Fruit fly (Drosophila melanogaster) whole organism, embryonic: ENCODE measurements around the gene CG18744.

Experiments used
- Ada2b ChIP-seq: fragments of 200-800 bp; sonication (Bioruptor generic); IDR thresholded peaks from 2 replicates; pipeline ENCODE4 v1.3.6; 2022; ENCODE audit warnings: missing biosample characterization, missing genetic modification characterization
- BEAF-32 ChIP-seq: fragments of 200-800 bp; sonication (Bioruptor generic); optimal IDR thresholded peaks from 3 replicates; lab custom pipeline; 2017; ENCODE audit warnings: missing biosample characterization, missing genetic modification characterization, mild to moderate bottlenecking, moderate library complexity, missing genetic modification reagents
- CG11695 ChIP-seq: fragments of 200-800 bp; sonication (Bioruptor generic); IDR thresholded peaks from 3 replicates; pipeline ENCODE4 v1.3.6; 2022; ENCODE audit warnings: missing biosample characterization, missing genetic modification characterization
- CG12769 ChIP-seq: fragments of 200-800 bp; sonication (Bioruptor generic); optimal IDR thresholded peaks from 2 replicates; lab custom pipeline; 2019; ENCODE audit warnings: missing biosample characterization, mild to moderate bottlenecking, missing genetic modification characterization, moderate library complexity
- CG2129 ChIP-seq: fragments of 200-800 bp; sonication (Bioruptor generic); IDR thresholded peaks from 2 replicates; pipeline ENCODE4 v1.3.6; 2022; ENCODE audit warnings: missing biosample characterization, missing genetic modification characterization; ENCODE audit not compliant: partially characterized antibody
- CG2199 ChIP-seq: fragments of 200-800 bp; sonication (Bioruptor generic); IDR thresholded peaks from 3 replicates; pipeline ENCODE4 v1.3.6; 2022; ENCODE audit warnings: missing biosample characterization, missing genetic modification characterization
- CG34376 ChIP-seq: fragments of 200-800 bp; sonication (Bioruptor generic); optimal IDR thresholded peaks from 2 replicates; lab custom pipeline; 2018; ENCODE audit warnings: missing biosample characterization, mild to moderate bottlenecking, missing genetic modification characterization
- CG3847 ChIP-seq: fragments of 200-800 bp; sonication (Bioruptor generic); IDR thresholded peaks from 2 replicates; pipeline ENCODE4 v1.3.6; 2022; ENCODE audit warnings: missing biosample characterization, missing genetic modification characterization
- CG4854 ChIP-seq: fragments of 200-800 bp; sonication (Bioruptor generic); optimal IDR thresholded peaks from 2 replicates; lab custom pipeline; 2016; ENCODE audit warnings: missing biosample characterization, missing genetic modification characterization, inconsistent platforms
- CG5180 ChIP-seq: fragments of 200-800 bp; sonication (Bioruptor generic); optimal IDR thresholded peaks from 3 replicates; lab custom pipeline; 2017; ENCODE audit warnings: missing biosample characterization, missing genetic modification characterization, mild to moderate bottlenecking, moderate library complexity, missing genetic modification reagents
- CrebB ChIP-seq: fragments of 200-800 bp; sonication (Bioruptor generic); optimal IDR thresholded peaks from 3 replicates; lab custom pipeline; 2018; ENCODE audit warnings: missing biosample characterization, mild to moderate bottlenecking, missing genetic modification characterization
- Eip74EF ChIP-seq, 2 experiments: fragments of 200-800 bp in 1 of 2; fragments of >200 bp in 1 of 2; sonication (Bioruptor generic) in 1 of 2; optimal IDR thresholded peaks; 2 replicates each; lab custom pipeline; 2017 to 2019; ENCODE audit warnings: missing biosample characterization in 2 of 2, missing genetic modification characterization in 2 of 2, mild to moderate bottlenecking in 1 of 2, moderate library complexity in 1 of 2
- H15 ChIP-seq: fragments of 200-800 bp; sonication (Bioruptor generic); IDR thresholded peaks from 3 replicates; pipeline ENCODE4 v1.3.6; 2022; ENCODE audit warnings: missing biosample characterization, missing genetic modification characterization
- Hey ChIP-seq: fragments of 200-800 bp; sonication (Bioruptor generic); optimal IDR thresholded peaks from 3 replicates; lab custom pipeline; 2018; ENCODE audit warnings: missing biosample characterization, mild to moderate bottlenecking, missing genetic modification characterization
- Jarid2 ChIP-seq: fragments of 200-800 bp; sonication (Bioruptor generic); optimal IDR thresholded peaks from 3 replicates; lab custom pipeline; 2017; ENCODE audit warnings: mild to moderate bottlenecking, missing biosample characterization, missing genetic modification reagents, missing genetic modification characterization
- Med ChIP-seq: fragments of 200-800 bp; sonication (Bioruptor generic); peaks from one replicate; lab custom pipeline; 2016; ENCODE audit warnings: missing biosample characterization, missing genetic modification characterization, mild to moderate bottlenecking, inconsistent platforms, moderate library complexity
- Pdp1 ChIP-seq, 2 experiments: fragments of 200-800 bp; sonication (Bioruptor generic); optimal IDR thresholded peaks; 3 replicates each; lab custom pipeline; 2016; ENCODE audit warnings: missing biosample characterization in 2 of 2, missing genetic modification characterization in 2 of 2, mild to moderate bottlenecking in 1 of 2, moderate library complexity in 1 of 2
- Rx ChIP-seq: fragments of 200-800 bp; sonication (Bioruptor generic); IDR thresholded peaks from 2 replicates; pipeline ENCODE4 v1.3.6; 2022; ENCODE audit warnings: missing biosample characterization, missing genetic modification characterization
- Taf1 ChIP-seq: fragments of 200-800 bp; sonication (Bioruptor generic); IDR thresholded peaks from 2 replicates; pipeline ENCODE4 v1.3.6; 2022; ENCODE audit warnings: missing biosample characterization, missing genetic modification characterization
- Usf ChIP-seq: fragments of 200-800 bp; sonication (Bioruptor generic); optimal IDR thresholded peaks from 2 replicates; lab custom pipeline; 2017; ENCODE audit warnings: missing genotype, missing biosample characterization, missing genetic modification characterization
- bbx ChIP-seq: fragments of 200-800 bp; sonication (Bioruptor generic); IDR thresholded peaks from 2 replicates; pipeline ENCODE4 v1.3.6; 2022; ENCODE audit warnings: missing biosample characterization, missing genetic modification characterization; ENCODE audit not compliant: partially characterized antibody
- croc ChIP-seq: fragments of 200-800 bp; sonication (Bioruptor generic); conservative IDR thresholded peaks from 3 replicates; pipeline ENCODE4 v1.3.6; 2022; ENCODE audit warnings: missing biosample characterization, missing genetic modification characterization
- crp ChIP-seq, 2 experiments: fragments of 200-800 bp; sonication (Bioruptor generic); optimal IDR thresholded peaks; 2 replicates in 1 of 2; 3 replicates in 1 of 2; lab custom pipeline; 2017; ENCODE audit warnings: missing biosample characterization in 2 of 2, missing genetic modification characterization in 2 of 2, mild to moderate bottlenecking in 1 of 2, moderate library complexity in 1 of 2
- eve ChIP-seq, 2 experiments: fragments of >200 bp; optimal IDR thresholded peaks; 2 replicates each; lab custom pipeline; 2017; ENCODE audit warnings: missing biosample characterization in 2 of 2, missing genetic modification characterization in 2 of 2
- exex ChIP-seq: fragments of 200-800 bp; sonication (Bioruptor generic); optimal IDR thresholded peaks from 4 replicates; lab custom pipeline; 2018; ENCODE audit warnings: missing biosample characterization, mild to moderate bottlenecking, missing genetic modification characterization, moderate library complexity
- grn ChIP-seq: fragments of 200-800 bp; sonication (Bioruptor generic); optimal IDR thresholded peaks from 3 replicates; lab custom pipeline; 2017; ENCODE audit warnings: missing biosample characterization, missing genetic modification characterization
- jigr1 ChIP-seq: fragments of 200-800 bp; sonication (Bioruptor generic); IDR thresholded peaks from 3 replicates; pipeline ENCODE4 v1.3.6; 2022; ENCODE audit warnings: missing biosample characterization, missing genetic modification characterization
- lab ChIP-seq: fragments of 200-800 bp; sonication (Bioruptor generic); optimal IDR thresholded peaks from 3 replicates; lab custom pipeline; 2017; ENCODE audit warnings: missing biosample characterization, missing genetic modification characterization, mild to moderate bottlenecking, moderate library complexity, missing genetic modification reagents
- lbe ChIP-seq: fragments of 200-800 bp; sonication (Bioruptor generic); optimal IDR thresholded peaks from 2 replicates; lab custom pipeline; 2016; ENCODE audit warnings: missing biosample characterization, mild to moderate bottlenecking, missing genetic modification characterization
- mirr ChIP-seq: fragments of 200-800 bp; sonication (Bioruptor generic); optimal IDR thresholded peaks from 3 replicates; lab custom pipeline; 2018; ENCODE audit warnings: missing biosample characterization, mild to moderate bottlenecking, missing genetic modification characterization
- mld ChIP-seq: fragments of 200-800 bp; sonication (Bioruptor generic); IDR thresholded peaks from 3 replicates; pipeline ENCODE4 v1.3.6; 2022; ENCODE audit warnings: missing biosample characterization, missing genetic modification characterization; ENCODE audit not compliant: partially characterized antibody
- pros ChIP-seq: fragments of 200-800 bp; sonication (Bioruptor generic); optimal IDR thresholded peaks from 3 replicates; lab custom pipeline; 2019; ENCODE audit warnings: missing biosample characterization, mild to moderate bottlenecking, missing genetic modification characterization, moderate library complexity
- psq ChIP-seq: fragments of 200-800 bp; sonication (Bioruptor generic); optimal IDR thresholded peaks from 2 replicates; lab custom pipeline; 2017; ENCODE audit warnings: missing biosample characterization, missing genetic modification characterization
- sd ChIP-seq: fragments of 200-800 bp; sonication (Bioruptor generic); optimal IDR thresholded peaks from 3 replicates; lab custom pipeline; 2018; ENCODE audit warnings: missing biosample characterization, mild to moderate bottlenecking, missing genetic modification characterization, moderate library complexity
- sna ChIP-seq: fragments of 200-800 bp; sonication (Bioruptor generic); IDR thresholded peaks from 2 replicates; pipeline ENCODE4 v1.3.6; 2022; ENCODE audit warnings: missing biosample characterization, missing genetic modification characterization; ENCODE audit not compliant: partially characterized antibody
- sug ChIP-seq: fragments of 200-800 bp; optimal IDR thresholded peaks from 2 replicates; lab custom pipeline; 2019; ENCODE audit warnings: missing biosample characterization, mild to moderate bottlenecking, missing genetic modification characterization, moderate library complexity
- usp ChIP-seq: fragments of >200 bp; optimal IDR thresholded peaks from 2 replicates; lab custom pipeline; 2017; ENCODE audit warnings: missing biosample characterization, missing genetic modification characterization
- vfl ChIP-seq: fragments of 200-800 bp; sonication (Bioruptor generic); optimal IDR thresholded peaks from 2 replicates; lab custom pipeline; 2016; ENCODE audit warnings: missing biosample characterization, missing genetic modification characterization
- z ChIP-seq: fragments of 200-800 bp; sonication (Bioruptor generic); IDR thresholded peaks from 3 replicates; pipeline ENCODE4 v1.3.6; 2022; ENCODE audit warnings: missing biosample characterization, missing genetic modification characterization

The CG18744 gene

DNA sequence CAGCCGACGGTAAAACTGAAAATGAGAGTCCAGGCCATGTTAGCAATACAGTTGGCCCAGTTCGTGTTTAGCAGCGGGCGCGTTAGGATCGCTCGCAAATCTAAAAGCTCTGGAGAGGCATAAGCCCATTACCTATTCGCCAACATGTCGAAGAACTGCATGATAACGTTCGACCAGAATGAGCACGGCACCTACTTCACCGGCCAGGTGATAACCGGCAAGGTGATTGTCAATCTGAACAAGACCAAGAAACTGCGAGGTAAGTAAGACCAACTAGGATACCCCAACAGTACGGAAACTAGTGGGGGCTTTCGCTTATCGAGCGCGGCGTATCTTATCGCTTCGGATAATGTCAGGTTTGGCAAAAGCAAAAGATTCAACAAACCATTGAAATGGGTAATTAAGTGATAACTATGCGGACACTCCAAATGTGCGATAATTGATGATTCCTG, 8.0 kb downstream of the CG18744 start, which contains the start of gene CG10086 (continued):
- TF ChIP-seq Rx (GFP tag; lab: Robert Waterston, UW) (no peak), BEAF-32 (GFP tag; lab: Kevin White, UChicago) (no peak), Med (GFP tag; lab: Kevin White, UChicago) (no peak), exex (tag; lab: Kevin White, UChicago) (peak; percentile 99), sna (GFP tag; lab: Robert Waterston, UW) (no peak)
- TF ChIP-seq, all 482 proteins: peak for 18

- TF ChIP-seq CG2199 (no peak), jigr1 (no peak), Eip74EF (GFP tag; optimal IDR thresholded peaks at IDR 0.05; lab: Kevin White, UChicago) (no peak), mirr (peak; percentile 7), mld (GFP tag; lab: Robert Waterston, UW) (no peak), H15 (GFP tag; lab: Robert Waterston, UW) (no peak), CG2129 (GFP tag; lab: Robert Waterston, UW) (no peak), sug (no peak), sd (peak; percentile 36), CrebB (tag; lab: Kevin White, UChicago) (no peak), Taf1 (GFP tag; lab: Robert Waterston, UW) (no peak), usp (GFP tag; lab: Kevin White, UChicago) (no peak), croc (GFP tag; lab: Robert Waterston, UW) (no peak), vfl (no peak), lab (GFP tag; lab: Kevin White, UChicago) (peak; percentile 9), pros (GFP tag; lab: Kevin White, UChicago) (no peak), CG11695 (GFP tag; lab: Robert Waterston, UW) (no peak), eve (GFP tag; optimal IDR thresholded peaks at IDR 0.05; lab: Kevin White, UChicago) (peak in 1 of 2 experiments; percentile 8), lbe (GFP tag; lab: Kevin White, UChicago) (no peak), bbx (GFP tag; lab: Robert Waterston, UW) (no peak), Ada2b (GFP tag; lab: Robert Waterston, UW) (no peak), psq (GFP tag; lab: Kevin White, UChicago) (no peak), Jarid2 (GFP tag; lab: Kevin White, UChicago) (no peak), CG4854 (GFP tag; lab: Kevin White, UChicago) (no peak)
These were observed 8.5 kb downstream of the CG18744 start, which contains the start of gene CG18746 for dm6 chr3R:7790087-7790486. Gene CG18746, minus strand, starts transcription at chr3R:7790187.

DNA sequence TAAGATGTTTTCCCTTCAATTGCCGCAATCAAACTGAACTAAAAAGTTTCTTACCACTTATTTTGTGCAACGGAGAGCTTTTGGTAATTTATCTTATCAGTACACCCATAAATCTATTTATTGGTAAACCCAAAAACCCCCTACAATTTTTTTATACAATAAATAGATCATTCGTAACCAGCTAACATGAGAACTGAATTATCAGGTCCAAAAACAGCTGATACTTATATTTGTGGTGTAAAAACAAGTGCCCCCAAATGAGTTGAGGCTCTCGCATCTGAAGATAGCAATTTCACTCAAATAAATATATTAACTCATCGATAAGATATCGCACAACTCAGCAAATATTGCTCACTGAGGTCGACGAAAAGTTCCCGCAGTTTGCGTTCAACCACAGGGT, 10.7 kb downstream of the CG18744 start, which contains the start of gene CG18748:
Gene CG18748, minus strand, starts transcription at position 25 of the 400 bp plus-strand sequence.
- TF ChIP-seq Usf (GFP tag; lab: Kevin White, UChicago) (no peak), CG5180 (GFP tag; lab: Kevin White, UChicago) (peak; percentile 19), CG12769 (no peak), crp (GFP tag; optimal IDR thresholded peaks at IDR 0.05; lab: Kevin White, UChicago) (peak in 1 of 2 experiments; percentile 12), grn (GFP tag; lab: Kevin White, UChicago) (peak; percentile 24), Hey (tag; lab: Kevin White, UChicago) (peak; percentile 5), sug (peak; percentile 92), z (GFP tag; lab: Robert Waterston, UW) (peak; percentile 72; the same call in 1 of the 3 replicates), exex (tag; lab: Kevin White, UChicago) (peak; percentile 87), Pdp1 (GFP tag; optimal IDR thresholded peaks at IDR 0.05; lab: Kevin White, UChicago) (peak in 1 of 2 experiments; percentile 22), mirr (peak; percentile 59), CG34376 (GFP tag; lab: Kevin White, UChicago) (peak; percentile 59), CG3847 (GFP tag; lab: Robert Waterston, UW) (no peak), sd (peak; percentile 16)
